Fruit fly (Drosophila melanogaster) whole organism, adult: ENCODE results near the gene CG31954.

Experiments used
- CG11617 ChIP-seq: fragments of 200-800 bp; sonication (Bioruptor generic); optimal IDR thresholded peaks from 2 replicates; lab custom pipeline; 2017; ENCODE audit warnings: mild to moderate bottlenecking, missing biosample characterization, missing genetic modification reagents, missing genetic modification characterization
- CG12768 ChIP-seq: fragments of 200-800 bp; sonication (Bioruptor generic); optimal IDR thresholded peaks from 2 replicates; lab custom pipeline; 2017; ENCODE audit warnings: missing biosample characterization, missing genetic modification characterization, mild to moderate bottlenecking, moderate library complexity, missing genetic modification reagents
- CG14711 ChIP-seq: fragments of 200-800 bp; sonication (Bioruptor generic); optimal IDR thresholded peaks from 2 replicates; lab custom pipeline; 2018; ENCODE audit warnings: missing biosample characterization, mild to moderate bottlenecking, missing genetic modification characterization, moderate library complexity
- CG1620 ChIP-seq: fragments of 200-800 bp; sonication (Bioruptor generic); optimal IDR thresholded peaks from 2 replicates; lab custom pipeline; 2016; ENCODE audit warnings: missing biosample characterization, missing genetic modification characterization
- CG33017 ChIP-seq: fragments of 200-800 bp; sonication (Bioruptor generic); optimal IDR thresholded peaks from 2 replicates; lab custom pipeline; 2018; ENCODE audit warnings: missing biosample characterization, mild to moderate bottlenecking, missing genetic modification characterization, moderate library complexity
- CG5204 ChIP-seq: fragments of 200-800 bp; sonication (Bioruptor generic); optimal IDR thresholded peaks from 2 replicates; lab custom pipeline; 2016; ENCODE audit warnings: missing biosample characterization, missing genetic modification characterization
- CG7045 ChIP-seq: fragments of 200-800 bp; sonication (Bioruptor generic); optimal IDR thresholded peaks from 2 replicates; lab custom pipeline; 2017; ENCODE audit warnings: missing biosample characterization, mild to moderate bottlenecking, missing genetic modification characterization
- CG7101 ChIP-seq: fragments of 200-800 bp; sonication (Bioruptor generic); optimal IDR thresholded peaks from 2 replicates; lab custom pipeline; 2018; ENCODE audit warnings: missing biosample characterization, mild to moderate bottlenecking, missing genetic modification characterization, moderate library complexity
- Clk ChIP-seq: fragments of 200-800 bp; sonication (Bioruptor generic); optimal IDR thresholded peaks from 2 replicates; lab custom pipeline; 2017; ENCODE audit warnings: missing biosample characterization, missing genetic modification characterization
- Crg-1 ChIP-seq: fragments of 200-800 bp; sonication (Bioruptor generic); optimal IDR thresholded peaks from 2 replicates; lab custom pipeline; 2016; ENCODE audit warnings: missing biosample characterization, missing genetic modification characterization
- Hr96 ChIP-seq: fragments of 200-800 bp; sonication (Bioruptor generic); optimal IDR thresholded peaks from 2 replicates; lab custom pipeline; 2016; ENCODE audit warnings: missing biosample characterization, missing genetic modification characterization
- Mnt ChIP-seq: fragments of 200-800 bp; sonication (Bioruptor generic); optimal IDR thresholded peaks from 2 replicates; lab custom pipeline; 2016; ENCODE audit warnings: missing biosample characterization, mild to moderate bottlenecking, missing genetic modification characterization
- bab1 ChIP-seq: fragments of 200-800 bp; sonication (Bioruptor generic); optimal IDR thresholded peaks from 3 replicates; lab custom pipeline; 2019; ENCODE audit warnings: missing biosample characterization, mild to moderate bottlenecking, missing genetic modification characterization, moderate library complexity
- cic ChIP-seq: fragments of 200-800 bp; sonication (Bioruptor generic); optimal IDR thresholded peaks from 2 replicates; lab custom pipeline; 2017; ENCODE audit warnings: missing biosample characterization, mild to moderate bottlenecking, missing genetic modification characterization, moderate library complexity
- cnc ChIP-seq, 2 experiments: fragments of >200 bp; optimal IDR thresholded peaks; 2 replicates each; lab custom pipeline; 2017
- kay ChIP-seq: fragments of 200-800 bp; sonication (Bioruptor generic); peaks from one replicate; lab custom pipeline; 2016; ENCODE audit warnings: missing biosample characterization, missing genetic modification characterization, borderline replicate concordance
- ovo ChIP-seq: fragments of 200-800 bp; sonication (Bioruptor generic); optimal IDR thresholded peaks from 2 replicates; lab custom pipeline; 2016; ENCODE audit warnings: missing biosample characterization, missing genetic modification characterization
- pad ChIP-seq: fragments of 200-800 bp; sonication (Bioruptor generic); optimal IDR thresholded peaks from 3 replicates; lab custom pipeline; 2017; ENCODE audit warnings: missing biosample characterization, missing genetic modification characterization, mild to moderate bottlenecking, moderate library complexity, missing genetic modification reagents
- tj ChIP-seq: fragments of 200-800 bp; sonication (Bioruptor generic); optimal IDR thresholded peaks from 3 replicates; lab custom pipeline; 2017; ENCODE audit warnings: missing biosample characterization, mild to moderate bottlenecking, missing genetic modification characterization, moderate library complexity
- toe ChIP-seq: fragments of 200-800 bp; sonication (Bioruptor generic); optimal IDR thresholded peaks from 2 replicates; lab custom pipeline; 2016; ENCODE audit warnings: missing biosample characterization, missing genetic modification characterization

Gene CG31954

DNA sequence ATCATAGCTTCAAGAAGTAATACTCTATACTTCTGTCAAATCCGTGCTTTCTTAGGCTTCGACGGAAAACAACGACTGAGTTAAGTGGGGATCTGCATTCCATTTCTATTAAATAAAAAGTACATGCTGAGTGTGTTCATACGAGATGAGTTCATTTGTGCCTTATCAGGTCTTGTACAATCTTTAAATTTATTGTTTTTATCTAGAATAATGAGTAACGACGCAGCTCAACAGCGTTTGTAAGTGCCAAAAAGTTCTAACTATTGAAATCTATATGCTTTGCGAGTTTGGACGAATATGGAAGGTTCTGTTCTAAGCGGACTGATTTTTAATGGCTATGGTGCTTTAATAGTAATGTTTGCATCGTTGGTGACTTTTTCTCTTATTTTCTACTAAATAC, 14.1 kb upstream of the CG31954 start, which contains the start of gene Sr-CIV:
Sr-CIV (minus strand) TSS at position 101 of the 400 bp plus-strand sequence.
- TF ChIP-seq Crg-1 (GFP tag; lab: Kevin White, UChicago), result no peak
- no peak for TF ChIP-seq Mnt
- TF ChIP-seq kay, result peak; percentile 4
- TF ChIP-seq CG7045 (GFP tag; lab: Kevin White, UChicago), result no peak

dm6 chr2L:3519551-3519950, 9.6 kb upstream of the CG31954 start, which contains the start of the genes CG3213 and CG8851:
Gene CG3213, minus strand, starts transcription at chr2L:3519651.
Gene CG8851, plus strand, starts transcription at chr2L:3519677.
- TF ChIP-seq cic (GFP tag; lab: Kevin White, UChicago) (no peak), Hr96 (GFP tag; lab: Kevin White, UChicago) (no peak), CG1620 (no peak), CG5204 (no peak), CG33017 (tag; lab: Kevin White, UChicago) (no peak), Clk (no peak), tj (GFP tag; lab: Kevin White, UChicago) (no peak), CG7045 (GFP tag; lab: Kevin White, UChicago) (no peak), CG11617 (GFP tag; lab: Kevin White, UChicago) (no peak), bab1 (GFP tag; lab: Kevin White, UChicago) (no peak)

DNA sequence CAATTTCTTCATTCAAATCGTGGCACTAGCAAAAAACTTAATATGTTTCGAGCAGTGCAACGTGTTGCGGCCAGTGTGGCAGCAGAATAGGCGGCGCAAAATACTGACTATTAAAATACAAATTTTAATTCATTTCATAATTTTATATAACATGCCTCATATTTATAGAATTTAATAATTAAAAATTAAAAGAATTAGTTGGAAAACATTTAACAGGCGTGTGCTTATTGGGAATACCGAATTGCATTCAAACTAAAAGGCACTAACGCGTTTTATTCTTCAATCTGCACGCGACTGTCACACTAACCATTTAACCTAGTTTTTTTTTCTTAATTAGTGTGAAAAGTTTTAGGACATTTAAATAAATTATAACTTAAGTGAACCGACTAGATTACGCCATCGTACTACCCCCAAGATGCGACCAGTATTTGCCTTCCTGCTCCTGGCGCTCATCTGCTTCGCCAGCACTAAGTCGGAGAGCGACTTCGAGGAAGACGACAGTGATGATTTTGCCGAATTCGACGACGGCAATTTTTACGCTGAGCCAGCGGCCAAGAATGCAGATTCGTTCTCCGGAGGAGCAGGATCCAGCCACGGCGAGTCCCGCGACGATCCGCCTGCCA, 4.8 kb upstream of the CG31954 start, which contains the start of the genes LeuRS and CG17593:
LeuRS (minus strand) TSS at position 88 of the 623 bp plus-strand sequence.
CG17593 (plus strand) TSS at position 304 of the 623 bp plus-strand sequence.
- TF ChIP-seq Mnt (peak; percentile 75), Clk (no peak), CG7101 (tag; lab: Kevin White, UChicago) (no peak), toe (GFP tag; lab: Kevin White, UChicago) (no peak), Crg-1 (GFP tag; lab: Kevin White, UChicago) (no peak), CG14711 (no peak), tj (GFP tag; lab: Kevin White, UChicago) (peak; percentile 50), ovo (no peak), cic (GFP tag; lab: Kevin White, UChicago) (no peak), CG12768 (GFP tag; lab: Kevin White, UChicago) (no peak), bab1 (GFP tag; lab: Kevin White, UChicago) (peak; percentile 9), Hr96 (GFP tag; lab: Kevin White, UChicago) (no peak), kay (peak; percentile 76), CG33017 (tag; lab: Kevin White, UChicago) (no peak), CG5204 (no peak), CG11617 (GFP tag; lab: Kevin White, UChicago) (no peak), cnc (optimal IDR thresholded peaks at IDR 0.05; lab: Kevin White, UChicago) (no peak), pad (no peak)

dm6 chr2L:3507209-3508164, 2.4 kb downstream of the CG31954 start, which contains the start of gene tim:
Gene tim, minus strand, starts transcription at chr2L:3508119.
- peak; percentile 72 for TF ChIP-seq pad
- TF ChIP-seq CG5204, result peak; percentile 13
- peak; percentile 3 for TF ChIP-seq Crg-1 (GFP tag; lab: Kevin White, UChicago)
- TF ChIP-seq toe (GFP tag; lab: Kevin White, UChicago), result peak; percentile 36
- TF ChIP-seq CG12768 (GFP tag; lab: Kevin White, UChicago), result peak; percentile 68
- TF ChIP-seq kay, result peak; percentile 43
- peak; percentile 62 for TF ChIP-seq bab1 (GFP tag; lab: Kevin White, UChicago)
- no peak for TF ChIP-seq CG1620
- peak; percentile 59 for TF ChIP-seq ovo
- TF ChIP-seq cnc (optimal IDR thresholded peaks at IDR 0.05; lab: Kevin White, UChicago), result no peak
- peak; percentile 94 for TF ChIP-seq CG7101 (tag; lab: Kevin White, UChicago)
- TF ChIP-seq CG7045 (GFP tag; lab: Kevin White, UChicago), result peak; percentile 90
- TF ChIP-seq cic (GFP tag; lab: Kevin White, UChicago), result peak; percentile 92
- peak; percentile 98 for TF ChIP-seq Clk
- TF ChIP-seq CG11617 (GFP tag; lab: Kevin White, UChicago), result peak; percentile 95
- peak; percentile 94 for TF ChIP-seq CG33017 (tag; lab: Kevin White, UChicago)
- peak; percentile 77 for TF ChIP-seq CG14711
- TF ChIP-seq tj (GFP tag; lab: Kevin White, UChicago), result peak; percentile 52
- TF ChIP-seq Hr96 (GFP tag; lab: Kevin White, UChicago), result peak; percentile 1
- peak; percentile 89 for TF ChIP-seq Mnt

DNA sequence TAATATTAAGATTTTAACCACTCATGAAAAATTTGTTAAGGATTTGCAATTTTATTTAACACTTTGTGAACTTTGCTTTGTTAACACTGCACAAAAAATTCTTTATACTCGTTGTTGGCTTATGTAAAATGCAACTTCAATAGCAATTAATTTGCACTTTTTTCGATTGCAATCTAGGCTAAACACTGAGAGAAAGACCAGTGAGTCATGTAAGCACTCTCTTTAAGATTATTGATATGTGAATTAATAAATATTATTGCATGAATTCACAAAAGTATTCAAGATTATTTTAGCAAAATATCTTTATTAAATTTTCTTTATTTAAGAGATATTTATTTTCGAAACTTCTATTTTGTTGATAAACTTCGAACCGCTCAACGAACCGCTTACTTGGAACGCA, 3.1 kb downstream of the CG31954 start:
- peak; percentile 32 for TF ChIP-seq kay
- no peak for TF ChIP-seq cic (GFP tag; lab: Kevin White, UChicago)
- no peak for TF ChIP-seq bab1 (GFP tag; lab: Kevin White, UChicago)
- TF ChIP-seq CG14711, result peak; percentile 12
- TF ChIP-seq tj (GFP tag; lab: Kevin White, UChicago), result peak; percentile 69
- TF ChIP-seq pad, result no peak

dm6 chr2L:3506322-3506721, 3.6 kb downstream of the CG31954 start:
- TF ChIP-seq kay (peak; percentile 82), CG11617 (GFP tag; lab: Kevin White, UChicago) (no peak)
